Worm (Caenorhabditis elegans) whole organism, mixed stage, embryonic: ENCODE measurements around the gene abt-1.

Experiments
- bed-3 ChIP-seq: fragments of 200-800 bp; sonication (Bioruptor generic); optimal IDR thresholded peaks from 3 replicates; lab custom pipeline; 2018; ENCODE audit warnings: mild to moderate bottlenecking, missing genetic modification characterization, moderate library complexity, missing compliant biosample characterization
- ceh-83 ChIP-seq: fragments of 200-800 bp; sonication (Bioruptor generic); optimal IDR thresholded peaks from 2 replicates; lab custom pipeline; 2018; ENCODE audit warnings: mild to moderate bottlenecking, missing genetic modification characterization, missing compliant biosample characterization
- elt-3 ChIP-seq: fragments of 150-350 bp; optimal IDR thresholded peaks from 2 replicates; lab custom pipeline; 2014; ENCODE audit warnings: missing biosample characterization, missing genetic modification characterization
- lin-13 ChIP-seq: fragments of 150-350 bp; optimal IDR thresholded peaks from 2 replicates; lab custom pipeline; 2014; ENCODE audit warnings: missing biosample characterization, missing genetic modification characterization
- mep-1 ChIP-seq: fragments of 150-350 bp; optimal IDR thresholded peaks from 2 replicates; lab custom pipeline; 2017; ENCODE audit warnings: missing biosample characterization, missing genetic modification reagents, missing genetic modification characterization, inconsistent platforms
- nhr-12 ChIP-seq: fragments of 150-350 bp; optimal IDR thresholded peaks from 2 replicates; lab custom pipeline; 2014; ENCODE audit warnings: missing biosample characterization, missing genetic modification characterization
- nhr-237 ChIP-seq: fragments of 150-350 bp; optimal IDR thresholded peaks from 2 replicates; lab custom pipeline; 2014; ENCODE audit warnings: missing biosample characterization, missing genetic modification characterization
- nhr-28 ChIP-seq: fragments of 150-350 bp; optimal IDR thresholded peaks from 2 replicates; lab custom pipeline; 2014; ENCODE audit warnings: missing biosample characterization, missing genetic modification characterization
- nhr-76 ChIP-seq: sonication (generic microtip); optimal IDR thresholded peaks from 2 replicates; lab custom pipeline; 2017; ENCODE audit warnings: missing biosample characterization, missing genetic modification characterization
- pha-4 ChIP-seq: fragments of 150-350 bp; optimal IDR thresholded peaks from 2 replicates; lab custom pipeline; 2018; ENCODE audit warnings: missing biosample characterization, missing genetic modification reagents, missing genetic modification characterization
- snpc-4 ChIP-seq: fragments of 150-350 bp; optimal IDR thresholded peaks from 2 replicates; lab custom pipeline; 2014; ENCODE audit warnings: missing biosample characterization, missing genetic modification characterization
- unc-39 ChIP-seq: fragments of 150-350 bp; optimal IDR thresholded peaks from 2 replicates; lab custom pipeline; 2014; ENCODE audit warnings: missing biosample characterization, missing genetic modification characterization
- unc-62 ChIP-seq: fragments of 150-350 bp; optimal IDR thresholded peaks from 2 replicates; lab custom pipeline; 2014; ENCODE audit warnings: missing biosample characterization, missing genetic modification reagents, missing genetic modification characterization
- zip-8 ChIP-seq: fragments of 150-350 bp; optimal IDR thresholded peaks from 2 replicates; lab custom pipeline; 2014; ENCODE audit warnings: missing biosample characterization, missing genetic modification characterization

DNA sequence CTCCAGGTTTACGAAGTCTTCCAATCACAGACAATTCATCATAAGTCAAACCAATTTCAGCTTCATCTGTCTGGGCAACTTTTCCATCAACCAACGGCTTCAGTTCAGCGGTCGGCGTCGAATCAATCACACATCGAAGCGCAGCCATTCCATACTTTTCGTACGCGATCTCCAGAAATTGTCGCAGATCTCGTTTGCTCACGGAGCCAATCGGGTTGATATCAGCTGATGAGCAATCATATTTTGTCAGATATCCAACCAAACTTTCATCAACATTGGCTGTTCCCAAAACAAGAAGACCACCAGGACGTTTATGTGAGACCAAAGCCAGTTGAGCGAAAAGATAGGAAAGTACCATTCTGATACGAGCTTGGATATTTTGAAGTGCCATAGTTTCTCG lies 682 bp upstream of the abt-1 start:
- TF ChIP-seq pha-4 (tag; lab: Kevin White, UChicago) (no peak), snpc-4 (tag; lab: Kevin White, UChicago) (no peak), nhr-76 (no peak), zip-8 (no peak), nhr-12 (tag; lab: Kevin White, UChicago) (no peak), unc-39 (no peak), lin-13 (tag; lab: Kevin White, UChicago) (no peak), bed-3 (GFP tag; lab: Kevin White, UChicago) (no peak), mep-1 (tag; lab: Kevin White, UChicago) (no peak), ceh-83 (GFP tag; lab: Kevin White, UChicago) (no peak), nhr-237 (tag; lab: Kevin White, UChicago) (no peak), nhr-28 (no peak), unc-62 (GFP tag; lab: Kevin White, UChicago) (no peak), elt-3 (tag; lab: Kevin White, UChicago) (no peak)
